Worm (Caenorhabditis elegans) whole organism, L2 larva: ENCODE data around the gene F52H2.15.
A peak's percentile ranks its signal among the peaks of the same experiment; 100 is the strongest.

Source experiments
- crh-2 ChIP-seq: sonication (generic microtip); optimal IDR thresholded peaks from 2 replicates; lab custom pipeline; 2017; ENCODE audit warnings: missing biosample characterization, missing genetic modification characterization
- dmd-4 ChIP-seq: sonication (generic microtip); optimal IDR thresholded peaks from 2 replicates; lab custom pipeline; 2017; ENCODE audit warnings: missing biosample characterization, missing genetic modification characterization
- lin-39 ChIP-seq: fragments of 150-350 bp; optimal IDR thresholded peaks from 2 replicates; lab custom pipeline; 2014; ENCODE audit warnings: missing biosample characterization, missing genetic modification reagents, missing genetic modification characterization
- mdl-1 ChIP-seq, 2 experiments: fragments of 150-350 bp in 1 of 2; sonication (generic microtip) in 1 of 2; optimal IDR thresholded peaks; 2 replicates each; lab custom pipeline; 2017; ENCODE audit warnings: missing biosample characterization in 2 of 2, missing genetic modification characterization in 2 of 2
- nhr-10 ChIP-seq: sonication (generic microtip); optimal IDR thresholded peaks from 2 replicates; lab custom pipeline; 2017; ENCODE audit warnings: missing biosample characterization, missing genetic modification characterization
- nhr-12 ChIP-seq: fragments of 150-350 bp; optimal IDR thresholded peaks from 2 replicates; lab custom pipeline; 2014; ENCODE audit warnings: missing biosample characterization, missing genetic modification characterization
- nhr-237 ChIP-seq: fragments of 150-350 bp; optimal IDR thresholded peaks from 2 replicates; lab custom pipeline; 2014; ENCODE audit warnings: missing biosample characterization, missing genetic modification characterization
- nhr-25 ChIP-seq: fragments of 150-350 bp; sonication (generic microtip); optimal IDR thresholded peaks from 3 replicates; lab custom pipeline; 2014; ENCODE audit warnings: missing biosample characterization, missing genetic modification characterization
- nhr-77 ChIP-seq: fragments of 150-350 bp; optimal IDR thresholded peaks from 2 replicates; lab custom pipeline; 2014; ENCODE audit warnings: missing biosample characterization, missing genetic modification characterization
- skn-1 ChIP-seq: sonication (generic microtip); optimal IDR thresholded peaks from 2 replicates; lab custom pipeline; 2017; ENCODE audit warnings: missing biosample characterization, missing genetic modification characterization
- snpc-4 ChIP-seq: fragments of 150-350 bp; optimal IDR thresholded peaks from 2 replicates; lab custom pipeline; 2014; ENCODE audit warnings: missing biosample characterization, missing genetic modification characterization

DNA sequence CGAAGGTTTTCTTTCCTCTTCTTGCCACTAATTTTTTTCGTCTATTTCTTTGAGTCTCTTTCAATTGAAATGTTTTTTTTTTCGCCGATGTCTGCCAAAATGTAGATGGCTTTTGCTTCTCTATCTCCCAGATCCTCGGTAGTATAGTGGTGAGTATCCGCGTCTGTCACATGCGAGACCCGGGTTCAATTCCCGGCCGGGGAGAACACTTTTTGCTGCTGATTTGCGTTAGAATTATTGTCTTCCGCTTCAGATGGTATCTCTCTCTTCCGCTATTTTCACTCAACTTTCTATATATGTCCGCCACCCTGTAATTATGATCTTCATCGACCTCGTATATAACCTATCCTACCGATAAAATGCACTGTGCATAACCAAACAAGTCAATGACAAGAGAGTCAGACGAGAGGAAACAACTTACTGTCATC, 11.7 kb upstream of the F52H2.15 start:
- peak in 1 of 2 experiments; percentile 50 for TF ChIP-seq mdl-1 (tag; optimal IDR thresholded peaks at IDR 0.05; lab: Kevin White, UChicago)
- TF ChIP-seq nhr-25 (tag; lab: Kevin White, UChicago): peak; percentile 64
- TF ChIP-seq nhr-12: no peak
- TF ChIP-seq skn-1 (tag; lab: Kevin White, UChicago): no peak
- no peak for TF ChIP-seq snpc-4
- TF ChIP-seq nhr-77 (tag; lab: Kevin White, UChicago): no peak
- no peak for TF ChIP-seq nhr-237 (tag; lab: Kevin White, UChicago)
- TF ChIP-seq dmd-4: no peak
- peak; percentile 70 for TF ChIP-seq crh-2 (tag; lab: Kevin White, UChicago)
- TF ChIP-seq lin-39 (tag; lab: Kevin White, UChicago): no peak
- no peak for TF ChIP-seq nhr-10 (tag; lab: Kevin White, UChicago)
